Fruit fly (Drosophila melanogaster): ENCODE data around the gene Sarm.

The Sarm gene

dm6 chr3L:8153206-8153996 lies 89.7 kb downstream of the Sarm start (continued):
- peak; percentile 33 for TF ChIP-seq Abd-B (GFP tag; optimal IDR thresholded peaks at IDR 0.05)
- TF ChIP-seq CG13624 (GFP tag; optimal IDR thresholded peaks at IDR 0.05) = no peak
- TF ChIP-seq exex (tag; optimal IDR thresholded peaks at IDR 0.05) = no peak
- peak; percentile 56 for TF ChIP-seq grau (tag; optimal IDR thresholded peaks at IDR 0.05)
- no peak for TF ChIP-seq CG7786 (GFP tag; optimal IDR thresholded peaks at IDR 0.05)
- peak; percentile 52; the same call in 1 of the 2 replicates for TF ChIP-seq CG5953 (GFP tag; IDR thresholded peaks at IDR 0.05)
- TF ChIP-seq CG33557 (GFP tag; optimal IDR thresholded peaks at IDR 0.05) = no peak
- no peak for TF ChIP-seq CG15696 (tag; optimal IDR thresholded peaks at IDR 0.05)
- peak; percentile 60; the same call in 1 of the 3 replicates for TF ChIP-seq ase (GFP tag; IDR thresholded peaks at IDR 0.05)
- TF ChIP-seq CG17328 (GFP tag; IDR thresholded peaks at IDR 0.05) = peak; percentile 63
- peak; percentile 12 for TF ChIP-seq CG4617 (GFP tag; optimal IDR thresholded peaks at IDR 0.05; ENCODE audit: borderline replicate concordance)
- peak; percentile 41 for TF ChIP-seq CG6813 (GFP tag; optimal IDR thresholded peaks at IDR 0.05)
- TF ChIP-seq Bdp1 (GFP tag; optimal IDR thresholded peaks at IDR 0.05) = peak; percentile 9
- peak; percentile 42 for TF ChIP-seq CG12071 (GFP tag; optimal IDR thresholded peaks at IDR 0.05)
- no peak for TF ChIP-seq knrl (GFP tag; IDR thresholded peaks at IDR 0.05; ENCODE audit: partially characterized antibody)
- peak; percentile 68 for TF ChIP-seq sisA (GFP tag; IDR thresholded peaks at IDR 0.05)
- TF ChIP-seq gt (GFP tag; IDR thresholded peaks at IDR 0.05) = no peak
- peak; percentile 41 for TF ChIP-seq CG18262 (tag; optimal IDR thresholded peaks at IDR 0.05)
- no peak for TF ChIP-seq Nf-YB (GFP tag; optimal IDR thresholded peaks at IDR 0.05)
- TF ChIP-seq CG18476 (GFP tag; optimal IDR thresholded peaks at IDR 0.05) = peak; percentile 23
- TF ChIP-seq Mrtf (GFP tag; IDR thresholded peaks at IDR 0.05) = peak; percentile 53; the same call in 1 of the 3 replicates
- no peak for TF ChIP-seq kni (GFP tag; optimal IDR thresholded peaks at IDR 0.05)
- TF ChIP-seq gcm2 (GFP tag; optimal IDR thresholded peaks at IDR 0.05) = no peak
- no peak for TF ChIP-seq kay (GFP tag; optimal IDR thresholded peaks at IDR 0.05)
- no peak for TF ChIP-seq Dbx (GFP tag; IDR thresholded peaks at IDR 0.05)
- peak; percentile 53; the same call in 1 of the 3 replicates for TF ChIP-seq H15 (GFP tag; IDR thresholded peaks at IDR 0.05)
- peak; percentile 48 for TF ChIP-seq Fer1 (GFP tag; optimal IDR thresholded peaks at IDR 0.05)
- no peak for TF ChIP-seq Trl (optimal IDR thresholded peaks at IDR 0.05)
- no peak for TF ChIP-seq Trl (GFP tag; optimal IDR thresholded peaks at IDR 0.05)
- no peak for TF ChIP-seq Doc3 (GFP tag; IDR thresholded peaks at IDR 0.05; ENCODE audit: partially characterized antibody)
- TF ChIP-seq Atf6 (GFP tag; IDR thresholded peaks at IDR 0.05) = no peak
- peak; percentile 76 for TF ChIP-seq Oli (tag; optimal IDR thresholded peaks at IDR 0.05)
- TF ChIP-seq CG6254 (GFP tag; optimal IDR thresholded peaks at IDR 0.05) = peak; percentile 16
- TF ChIP-seq CG3065 (GFP tag; optimal IDR thresholded peaks at IDR 0.05) = no peak
- TF ChIP-seq CG18619 (GFP tag; optimal IDR thresholded peaks at IDR 0.05) = peak; percentile 30
- TF ChIP-seq NFAT (GFP tag; IDR thresholded peaks at IDR 0.05) = no peak
- TF ChIP-seq CG10979 (tag; optimal IDR thresholded peaks at IDR 0.05) = peak; percentile 61
- TF ChIP-seq CG16815 (GFP tag; optimal IDR thresholded peaks at IDR 0.05) = no peak
- peak; percentile 28 for TF ChIP-seq CG12236 (GFP tag; optimal IDR thresholded peaks at IDR 0.05)
- peak; percentile 40 for TF ChIP-seq unpg (GFP tag; optimal IDR thresholded peaks at IDR 0.05)
- TF ChIP-seq CG7963 (GFP tag; IDR thresholded peaks at IDR 0.05; ENCODE audit: partially characterized antibody) = no peak
- TF ChIP-seq crp (GFP tag; optimal IDR thresholded peaks at IDR 0.05) = peak in 1 of 2 experiments; percentile 3
- no peak for TF ChIP-seq crol (GFP tag; IDR thresholded peaks at IDR 0.05)
- no peak for TF ChIP-seq CG42726 (GFP tag; IDR thresholded peaks at IDR 0.05; ENCODE audit: partially characterized antibody)
- TF ChIP-seq GATAe (GFP tag; conservative IDR thresholded peaks at IDR 0.05) = no peak
- TF ChIP-seq slp2 (GFP tag; optimal IDR thresholded peaks at IDR 0.05) = no peak
- no peak for TF ChIP-seq CG17568 (GFP tag; optimal IDR thresholded peaks at IDR 0.05)
- TF ChIP-seq CG10274 (GFP tag; optimal IDR thresholded peaks at IDR 0.05) = peak; percentile 31
- no peak for TF ChIP-seq CG6854 (GFP tag; optimal IDR thresholded peaks at IDR 0.05)

Data from whole organism, embryonic.